Worm (Caenorhabditis elegans) whole organism, L2 larva: ENCODE measurements around the gene nhr-6.

Experiments
- F13H6.1 ChIP-seq: sonication (generic microtip); optimal IDR thresholded peaks from 2 replicates; lab custom pipeline; 2016; ENCODE audit warnings: missing genetic modification characterization, missing compliant biosample characterization
- aly-2 ChIP-seq: fragments of 150-350 bp; optimal IDR thresholded peaks from 2 replicates; lab custom pipeline; 2014; ENCODE audit warnings: missing biosample characterization, missing genetic modification characterization
- nhr-12 ChIP-seq: fragments of 150-350 bp; optimal IDR thresholded peaks from 2 replicates; lab custom pipeline; 2014; ENCODE audit warnings: missing biosample characterization, missing genetic modification characterization
- sma-9 ChIP-seq, 2 experiments: fragments of 150-350 bp in 1 of 2; sonication (generic microtip) in 1 of 2; optimal IDR thresholded peaks; 2 replicates each; lab custom pipeline; 2014 to 2016; ENCODE audit warnings: missing genetic modification characterization in 2 of 2, mild to moderate bottlenecking in 1 of 2, missing biosample characterization in 1 of 2, missing compliant biosample characterization in 1 of 2, missing genetic modification reagents in 1 of 2, moderate library complexity in 1 of 2
- snpc-4 ChIP-seq: fragments of 150-350 bp; optimal IDR thresholded peaks from 2 replicates; lab custom pipeline; 2014; ENCODE audit warnings: missing biosample characterization, missing genetic modification characterization
- unc-39 ChIP-seq: fragments of 150-350 bp; optimal IDR thresholded peaks from 2 replicates; lab custom pipeline; 2014; ENCODE audit warnings: missing biosample characterization, missing genetic modification characterization
- unc-55 ChIP-seq: fragments of 150-350 bp; sonication (generic microtip); optimal IDR thresholded peaks from 3 replicates; lab custom pipeline; 2014; ENCODE audit warnings: missing biosample characterization, missing genetic modification reagents, missing genetic modification characterization
- unc-62 ChIP-seq: fragments of 150-350 bp; optimal IDR thresholded peaks from 2 replicates; lab custom pipeline; 2014; ENCODE audit warnings: missing biosample characterization, missing genetic modification reagents, missing genetic modification characterization
- ztf-11 ChIP-seq: sonication (generic microtip); optimal IDR thresholded peaks from 2 replicates; lab custom pipeline; 2017; ENCODE audit warnings: missing biosample characterization, missing genetic modification characterization

DNA sequence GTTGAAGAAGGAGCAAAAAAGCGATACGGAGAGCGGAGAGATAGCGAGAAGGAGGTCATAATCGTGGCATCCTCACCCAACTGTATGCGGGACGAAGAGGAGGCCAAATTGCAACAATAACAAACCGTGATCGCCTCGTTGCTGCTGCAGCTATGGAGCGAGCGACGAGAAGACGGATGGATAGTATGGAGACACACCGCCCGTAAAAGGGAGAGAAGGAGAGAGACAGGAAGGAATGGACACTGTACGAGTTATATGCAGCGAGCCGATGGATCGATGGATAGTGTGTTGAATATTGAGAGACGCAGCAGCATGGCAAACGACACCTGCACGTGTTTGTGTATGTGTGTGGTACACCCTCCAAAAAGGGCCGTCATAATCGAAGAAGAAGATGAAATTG is 50.4 kb downstream of the nhr-6 start:
- TF ChIP-seq sma-9 (GFP tag; optimal IDR thresholded peaks at IDR 0.05; lab: Kevin White, UChicago) (no peak), sma-9 (tag; optimal IDR thresholded peaks at IDR 0.05; lab: Kevin White, UChicago) (no peak), aly-2 (tag; lab: Kevin White, UChicago) (no peak), snpc-4 (tag; lab: Kevin White, UChicago) (no peak), ztf-11 (no peak), unc-55 (no peak), unc-62 (no peak), unc-39 (no peak), nhr-12 (tag; lab: Kevin White, UChicago) (no peak), F13H6.1 (tag; lab: Kevin White, UChicago) (no peak)
